Worm (Caenorhabditis elegans) whole organism, young adult: Measurements from ENCODE around the gene C31E10.5.

Source experiments
- B0336.3 ChIP-seq: fragments of 200-800 bp; sonication (Bioruptor generic); IDR thresholded peaks from 2 replicates; pipeline ENCODE4 v1.3.6; 2022; ENCODE audit warnings: missing genetic modification characterization, missing compliant biosample characterization
- F22D6.2 ChIP-seq: sonication (generic microtip); optimal IDR thresholded peaks from 2 replicates; lab custom pipeline; 2016; ENCODE audit warnings: mild to moderate bottlenecking, missing genetic modification characterization, missing compliant biosample characterization
- F33H1.4 ChIP-seq: fragments of 200-800 bp; sonication (Bioruptor generic); IDR thresholded peaks from 2 replicates; pipeline ENCODE4 v1.3.6; 2022; ENCODE audit warnings: missing genetic modification reagents, missing genetic modification characterization, missing compliant biosample characterization
- F57A8.1 ChIP-seq: fragments of 200-800 bp; sonication (Bioruptor generic); optimal IDR thresholded peaks from 2 replicates; lab custom pipeline; 2018; ENCODE audit warnings: mild to moderate bottlenecking, missing genetic modification characterization, moderate library complexity, missing compliant biosample characterization
- F57C9.4 ChIP-seq: sonication (generic microtip); optimal IDR thresholded peaks from 2 replicates; lab custom pipeline; 2017; ENCODE audit warnings: mild to moderate bottlenecking, missing genetic modification characterization, missing compliant biosample characterization
- K12H6.12 ChIP-seq: fragments of 200-800 bp; sonication (Bioruptor generic); optimal IDR thresholded peaks from 2 replicates; lab custom pipeline; 2018; ENCODE audit warnings: mild to moderate bottlenecking, missing genetic modification characterization, missing compliant biosample characterization
- Y53F4B.3 ChIP-seq: fragments of 200-800 bp; sonication (Bioruptor generic); IDR thresholded peaks from 2 replicates; pipeline ENCODE4 v1.3.6; 2022; ENCODE audit warnings: missing genetic modification reagents, missing genetic modification characterization, missing compliant biosample characterization
- Y53G8AR.9 ChIP-seq: fragments of 200-800 bp; sonication (Bioruptor generic); conservative IDR thresholded peaks from 2 replicates; pipeline ENCODE4 v1.3.6; 2022; ENCODE audit warnings: missing genetic modification reagents, missing genetic modification characterization, missing compliant biosample characterization
- Y95B8A.8 ChIP-seq: fragments of 200-800 bp; sonication (Bioruptor generic); IDR thresholded peaks from 2 replicates; pipeline ENCODE4 v1.3.6; 2022; ENCODE audit warnings: missing genetic modification reagents, missing genetic modification characterization, missing compliant biosample characterization
- atf-7 ChIP-seq: sonication (generic microtip); optimal IDR thresholded peaks from 2 replicates; lab custom pipeline; 2017; ENCODE audit warnings: mild to moderate bottlenecking, missing genetic modification characterization, missing compliant biosample characterization
- attf-5 ChIP-seq: fragments of 200-800 bp; sonication (Bioruptor generic); optimal IDR thresholded peaks from 2 replicates; lab custom pipeline; 2018; ENCODE audit warnings: mild to moderate bottlenecking, missing genetic modification characterization, missing compliant biosample characterization
- cebp-1 ChIP-seq, 2 experiments: fragments of 200-800 bp in 1 of 2; sonication (Bioruptor generic) in 1 of 2; sonication (generic microtip) in 1 of 2; IDR thresholded peaks in 1 of 2; optimal IDR thresholded peaks in 1 of 2; 2 replicates each; pipeline versions ENCODE4 v1.3.6 to Lab custom; 2017 to 2022; ENCODE audit warnings: missing compliant biosample characterization in 2 of 2, missing genetic modification characterization in 2 of 2, mild to moderate bottlenecking in 1 of 2, missing genetic modification reagents in 1 of 2, moderate library complexity in 1 of 2
- ceh-100 ChIP-seq: fragments of 200-800 bp; sonication (Bioruptor generic); IDR thresholded peaks from 2 replicates; pipeline ENCODE4 v1.3.6; 2022; ENCODE audit warnings: missing genetic modification reagents, missing genetic modification characterization, missing compliant biosample characterization
- dox-1 ChIP-seq: fragments of 200-800 bp; sonication (Bioruptor generic); IDR thresholded peaks from 2 replicates; pipeline ENCODE4 v1.3.6; 2022; ENCODE audit warnings: missing genetic modification reagents, missing genetic modification characterization, missing compliant biosample characterization
- dpff-1 ChIP-seq: sonication (generic microtip); optimal IDR thresholded peaks from 2 replicates; lab custom pipeline; 2017; ENCODE audit warnings: mild to moderate bottlenecking, missing genetic modification characterization, missing compliant biosample characterization
- egl-18 ChIP-seq: fragments of 200-800 bp; sonication (Bioruptor generic); IDR thresholded peaks from 2 replicates; pipeline ENCODE4 v1.3.6; 2022; ENCODE audit warnings: missing genetic modification reagents, missing genetic modification characterization, missing compliant biosample characterization
- hrde-1 ChIP-seq: sonication (generic microtip); optimal IDR thresholded peaks from 2 replicates; lab custom pipeline; 2016; ENCODE audit warnings: missing genetic modification characterization, mild to moderate bottlenecking, missing compliant biosample characterization, moderate library complexity, missing genotype, missing genetic modification reagents, borderline replicate concordance
- hsf-1 ChIP-seq: fragments of 200-800 bp; sonication (Bioruptor generic); IDR thresholded peaks from 2 replicates; pipeline ENCODE4 v1.3.6; 2022; ENCODE audit warnings: missing genetic modification reagents, missing genetic modification characterization, missing compliant biosample characterization
- lin-40 ChIP-seq: sonication (generic microtip); optimal IDR thresholded peaks from 2 replicates; lab custom pipeline; 2016; ENCODE audit warnings: missing genetic modification characterization, mild to moderate bottlenecking, missing compliant biosample characterization, missing genotype, missing genetic modification reagents
- lin-54 ChIP-seq: fragments of 200-800 bp; sonication (Bioruptor generic); optimal IDR thresholded peaks from 2 replicates; lab custom pipeline; 2018; ENCODE audit warnings: mild to moderate bottlenecking, missing genetic modification characterization, missing compliant biosample characterization
- mcd-1 ChIP-seq: fragments of 200-800 bp; sonication (Bioruptor generic); IDR thresholded peaks from 2 replicates; pipeline ENCODE4 v1.3.6; 2022; ENCODE audit warnings: missing genetic modification reagents, missing genetic modification characterization, missing compliant biosample characterization
- mel-28 ChIP-seq: sonication (generic microtip); optimal IDR thresholded peaks from 2 replicates; lab custom pipeline; 2016; ENCODE audit warnings: borderline replicate concordance, mild to moderate bottlenecking, missing genetic modification characterization, missing compliant biosample characterization
- nfyb-1 ChIP-seq: fragments of 200-800 bp; sonication (Bioruptor generic); IDR thresholded peaks from 2 replicates; pipeline ENCODE4 v1.3.6; 2022; ENCODE audit warnings: missing genetic modification reagents, missing genetic modification characterization, missing compliant biosample characterization
- nhr-80 ChIP-seq: sonication (generic microtip); optimal IDR thresholded peaks from 2 replicates; lab custom pipeline; 2016; ENCODE audit warnings: missing genetic modification characterization, missing compliant biosample characterization
- pbrm-1 ChIP-seq: fragments of 200-800 bp; sonication (Bioruptor generic); IDR thresholded peaks from 2 replicates; pipeline ENCODE4 v1.3.6; 2022; ENCODE audit warnings: missing genetic modification reagents, missing genetic modification characterization, missing compliant biosample characterization
- snpc-1.1 ChIP-seq: sonication (generic microtip); optimal IDR thresholded peaks from 2 replicates; lab custom pipeline; 2017; ENCODE audit warnings: missing genetic modification characterization, mild to moderate bottlenecking, missing compliant biosample characterization, antibody characterized with exemption, moderate library complexity, missing genotype, missing genetic modification reagents; ENCODE audit not compliant: insufficient read depth
- snpc-1.3 ChIP-seq: sonication (generic microtip); optimal IDR thresholded peaks from 2 replicates; lab custom pipeline; 2017; ENCODE audit warnings: missing genetic modification characterization, mild to moderate bottlenecking, missing compliant biosample characterization, antibody characterized with exemption, moderate library complexity, missing genotype, missing genetic modification reagents; ENCODE audit not compliant: insufficient read depth
- snpc-4 ChIP-seq, 5 experiments: fragments of 150-350 bp in 1 of 5; sonication (generic microtip) in 4 of 5; optimal IDR thresholded peaks; 2 replicates each; lab custom pipeline; 2014 to 2018; ENCODE audit warnings: missing genetic modification characterization in 5 of 5, missing biosample characterization in 3 of 5, antibody characterized with exemption in 2 of 5, mild to moderate bottlenecking in 2 of 5, missing compliant biosample characterization in 2 of 5, missing genotype in 2 of 5, moderate library complexity in 2 of 5, missing genetic modification reagents in 1 of 5
- unc-62 ChIP-seq: fragments of 150-350 bp; optimal IDR thresholded peaks from 2 replicates; lab custom pipeline; 2014; ENCODE audit warnings: missing biosample characterization, missing genetic modification reagents, missing genetic modification characterization
- zfh-2 ChIP-seq: fragments of 200-800 bp; sonication (Bioruptor generic); conservative IDR thresholded peaks from 2 replicates; pipeline ENCODE4 v1.3.6; 2022; ENCODE audit warnings: missing genetic modification reagents, missing genetic modification characterization, missing compliant biosample characterization
- zim-3 ChIP-seq: sonication (generic microtip); optimal IDR thresholded peaks from 2 replicates; lab custom pipeline; 2017; ENCODE audit warnings: mild to moderate bottlenecking, missing genetic modification characterization, moderate library complexity, missing compliant biosample characterization

The C31E10.5 gene

DNA sequence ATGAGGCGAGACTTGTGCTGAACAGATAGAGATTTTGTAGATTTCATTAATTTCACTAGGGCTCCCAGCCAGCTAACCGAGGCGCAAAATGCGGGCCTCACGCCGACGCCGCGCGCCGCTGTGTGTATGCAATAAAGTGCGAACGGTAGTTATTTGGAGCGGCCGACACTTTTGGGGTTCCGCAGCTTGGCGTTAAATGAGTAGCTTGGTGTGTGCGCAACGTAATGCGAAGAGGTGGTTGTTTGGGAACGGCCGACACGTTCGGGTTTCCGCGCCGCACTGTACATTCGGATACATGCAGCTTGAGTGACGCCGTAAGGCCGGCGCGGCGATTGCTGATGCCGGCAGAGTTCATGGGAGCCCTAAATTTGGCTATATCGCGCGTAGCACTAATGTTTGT lies 12.5 kb upstream of the C31E10.5 start:
- TF ChIP-seq Y53G8AR.9, result no peak
- 0 out of 2 replicates have a peak, but pooled peaks have one; percentile 8 for TF ChIP-seq F33H1.4 (GFP tag; lab: Robert Waterston, UW)
- peak; percentile 68 for TF ChIP-seq zfh-2 (GFP tag; lab: Robert Waterston, UW)
- TF ChIP-seq snpc-1.1 (tag; lab: Kevin White, UChicago), result peak; percentile 11
- no peak for TF ChIP-seq hrde-1 (tag; lab: Kevin White, UChicago)
- no peak for TF ChIP-seq egl-18 (GFP tag; lab: Robert Waterston, UW)
- no peak for TF ChIP-seq K12H6.12 (tag; lab: Kevin White, UChicago)
- no peak for TF ChIP-seq snpc-4 (GFP tag; optimal IDR thresholded peaks at IDR 0.05; lab: Kevin White, UChicago)
- TF ChIP-seq snpc-4 (tag; optimal IDR thresholded peaks at IDR 0.05; lab: Kevin White, UChicago), result peak in 2 of 4 experiments; percentile 67 to 86
- TF ChIP-seq F22D6.2 (tag; lab: Kevin White, UChicago), result no peak

DNA sequence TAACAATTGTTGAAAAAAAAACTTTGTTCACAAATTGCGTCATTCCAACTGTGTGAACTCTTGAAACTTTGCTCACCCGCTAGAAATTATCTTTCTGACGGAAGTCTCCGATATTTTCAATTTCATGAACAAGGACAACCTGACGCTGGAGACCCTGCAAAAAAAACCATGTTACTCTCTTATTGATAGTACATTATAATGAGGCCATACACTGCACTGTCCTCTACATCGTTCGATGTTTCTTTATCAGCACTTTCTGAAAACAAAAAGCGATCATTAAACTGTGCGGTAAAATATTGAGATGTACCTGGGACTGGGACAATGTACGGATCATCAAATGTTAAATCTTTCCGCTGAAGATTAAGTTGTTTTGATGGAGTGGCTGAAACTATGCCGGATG lies 7.9 kb upstream of the C31E10.5 start:
- TF ChIP-seq B0336.3 (GFP tag; lab: Robert Waterston, UW), result peak; percentile 31; the same call in 1 of the 2 replicates
- peak; percentile 85 for TF ChIP-seq nhr-80 (tag; lab: Kevin White, UChicago)
- no peak for TF ChIP-seq dpff-1 (tag; lab: Kevin White, UChicago)
- TF ChIP-seq atf-7 (tag; lab: Kevin White, UChicago), result peak; percentile 27

DNA sequence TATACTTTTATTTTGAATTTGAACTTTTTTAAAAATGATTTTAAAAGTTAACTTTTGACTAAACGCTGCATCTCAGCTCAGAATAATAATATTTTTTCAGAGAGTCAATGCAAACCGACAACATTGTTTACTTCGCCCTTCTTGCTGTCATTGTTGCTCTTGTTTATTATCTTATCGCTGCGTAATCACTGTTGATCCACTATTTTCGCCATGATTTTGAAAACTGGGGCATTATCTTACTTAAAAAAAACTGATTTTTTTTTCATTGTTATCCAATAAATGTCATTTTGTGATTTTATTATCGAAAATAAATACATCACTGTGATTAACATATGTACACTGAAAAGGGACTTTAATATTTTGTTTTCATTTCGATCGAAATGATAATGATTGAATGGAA lies 7.1 kb upstream of the C31E10.5 start:
- TF ChIP-seq ceh-100 (GFP tag; lab: Robert Waterston, UW) (no peak), snpc-1.3 (tag; lab: Kevin White, UChicago) (no peak), mel-28 (no peak), F57A8.1 (GFP tag; lab: Kevin White, UChicago) (no peak), hsf-1 (GFP tag; lab: Robert Waterston, UW) (no peak), Y53F4B.3 (no peak), unc-62 (GFP tag; lab: Kevin White, UChicago) (no peak), Y95B8A.8 (GFP tag; lab: Robert Waterston, UW) (no peak), dox-1 (GFP tag; lab: Robert Waterston, UW) (no peak), F57C9.4 (no peak), egl-18 (GFP tag; lab: Robert Waterston, UW) (no peak)

DNA sequence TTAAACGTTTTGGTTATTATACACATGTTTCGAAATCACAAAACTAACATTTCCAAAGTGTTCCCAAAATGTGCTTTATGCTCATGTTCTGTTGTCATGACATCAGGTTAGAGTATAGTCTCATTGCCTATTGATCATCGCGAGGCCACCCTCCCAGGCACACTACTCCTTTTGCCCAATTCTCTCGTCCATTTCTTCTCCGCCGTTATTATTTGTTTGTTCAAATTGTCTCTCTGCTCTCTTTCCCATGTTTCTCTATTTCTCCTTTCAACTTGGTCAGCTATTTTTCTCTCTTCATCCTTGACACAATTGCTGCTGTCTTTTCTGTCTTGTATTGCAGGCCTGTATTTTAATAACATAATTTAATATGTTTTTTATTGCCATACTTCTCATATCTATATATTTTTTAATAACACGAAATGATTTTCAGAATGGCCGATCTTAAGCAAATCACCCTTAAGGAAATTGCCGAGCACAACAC lies 5.9 kb upstream of the C31E10.5 start, which contains the start of gene cytb-5.1:
cytb-5.1 (plus strand) TSS at position 431 of the 481 bp plus-strand sequence.
- peak; percentile 63 for TF ChIP-seq nhr-80 (tag; lab: Kevin White, UChicago)
- TF ChIP-seq cebp-1 (GFP tag; IDR thresholded peaks at IDR 0.05; lab: Robert Waterston, UW), result peak; percentile 20; the same call in 1 of the 2 replicates
- TF ChIP-seq cebp-1 (tag; optimal IDR thresholded peaks at IDR 0.05; lab: Kevin White, UChicago), result peak; percentile 74
- TF ChIP-seq snpc-4 (GFP tag; optimal IDR thresholded peaks at IDR 0.05; lab: Kevin White, UChicago), result no peak
- peak in 1 of 4 experiments; percentile 16 for TF ChIP-seq snpc-4 (tag; optimal IDR thresholded peaks at IDR 0.05; lab: Kevin White, UChicago)
- 0 out of 2 replicates have a peak, but pooled peaks have one; percentile 52 for TF ChIP-seq nfyb-1 (GFP tag; lab: Robert Waterston, UW)
- TF ChIP-seq mcd-1 (GFP tag; lab: Robert Waterston, UW), result 0 out of 2 replicates have a peak, but pooled peaks have one; percentile 33
- TF ChIP-seq egl-18 (GFP tag; lab: Robert Waterston, UW), result no peak
- TF ChIP-seq attf-5 (GFP tag; lab: Kevin White, UChicago), result peak; percentile 10
- TF ChIP-seq F22D6.2 (tag; lab: Kevin White, UChicago), result no peak
- no peak for TF ChIP-seq zim-3 (tag; lab: Kevin White, UChicago)
- peak; percentile 10 for TF ChIP-seq lin-40 (tag; lab: Kevin White, UChicago)
- TF ChIP-seq pbrm-1 (GFP tag; lab: Robert Waterston, UW), result 0 out of 2 replicates have a peak, but pooled peaks have one; percentile 18
- peak; percentile 14 for TF ChIP-seq lin-54 (GFP tag; lab: Kevin White, UChicago)
